Fruit fly (Drosophila melanogaster): ENCODE results near the gene CG9133.
A peak's percentile ranks its signal among the peaks of the same experiment; 100 is the strongest.

CG9133 gene

DNA sequence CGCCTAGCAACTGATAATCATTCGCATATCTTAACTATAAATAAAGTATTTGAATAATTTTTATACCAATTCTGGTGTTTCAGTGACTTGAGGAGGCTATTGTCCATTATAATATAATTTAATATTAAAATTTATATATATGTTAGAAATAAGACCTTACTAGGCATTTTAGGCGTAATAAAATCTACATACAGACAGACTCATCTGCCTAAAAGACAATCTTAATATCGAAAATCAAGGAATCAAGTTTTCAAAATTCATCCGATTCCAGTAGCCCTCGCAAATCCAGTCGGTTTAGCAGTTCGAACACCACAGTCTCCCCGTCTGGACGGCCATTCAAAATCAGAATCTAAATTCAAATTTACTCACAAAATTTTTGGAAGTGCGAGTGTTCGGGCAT is at the start of gene CG9133, which contains the start of gene CG9130:
Gene CG9133 (plus strand): TSS at position 301 of the 400 bp plus-strand sequence.
Gene CG9130 (plus strand): TSS at position 301 of the 400 bp plus-strand sequence.
- TF ChIP-seq Hnf4 (GFP tag; optimal IDR thresholded peaks at IDR 0.05) (no peak), HLH106 (tag; optimal IDR thresholded peaks at IDR 0.05) (no peak), Dfd (GFP tag; optimal IDR thresholded peaks at IDR 0.05) (no peak), h (GFP tag; optimal IDR thresholded peaks at IDR 0.05) (no peak), usp (GFP tag; optimal IDR thresholded peaks at IDR 0.05) (no peak), foxo (GFP tag; optimal IDR thresholded peaks at IDR 0.05) (no peak), rgr (GFP tag; optimal IDR thresholded peaks at IDR 0.05) (no peak), sv (GFP tag; optimal IDR thresholded peaks at IDR 0.05) (no peak), Hr83 (GFP tag; optimal IDR thresholded peaks at IDR 0.05; ENCODE audit: poor library complexity, severe bottlenecking) (no peak), OdsH (GFP tag; optimal IDR thresholded peaks at IDR 0.05) (no peak)

dm6 chr3L:1202588-1203195 is 49.1 kb upstream of the CG9133 start, which contains the start of gene meep:
TSS of gene meep (minus strand) at chr3L:1203036.
- TF ChIP-seq Vsx2 (GFP tag; optimal IDR thresholded peaks at IDR 0.05; ENCODE audit: partially characterized antibody) (no peak), brk (GFP tag; optimal IDR thresholded peaks at IDR 0.05) (no peak), Rel (GFP tag; optimal IDR thresholded peaks at IDR 0.05) (no peak), Rel (tag; optimal IDR thresholded peaks at IDR 0.05) (no peak), HLH106 (tag; optimal IDR thresholded peaks at IDR 0.05) (no peak), Jra (GFP tag; optimal IDR thresholded peaks at IDR 0.05) (no peak), Dfd (GFP tag; optimal IDR thresholded peaks at IDR 0.05) (no peak), rgr (GFP tag; optimal IDR thresholded peaks at IDR 0.05) (no peak), dmrt93B (GFP tag; optimal IDR thresholded peaks at IDR 0.05) (no peak), jim (GFP tag; optimal IDR thresholded peaks at IDR 0.05) (no peak), Sp1 (GFP tag; optimal IDR thresholded peaks at IDR 0.05) (no peak), woc (GFP tag; optimal IDR thresholded peaks at IDR 0.05) (no peak), fru (GFP tag; optimal IDR thresholded peaks at IDR 0.05) (no peak), usp (GFP tag; optimal IDR thresholded peaks at IDR 0.05) (no peak), sage (GFP tag; optimal IDR thresholded peaks at IDR 0.05) (no peak), tai (GFP tag; optimal IDR thresholded peaks at IDR 0.05) (no peak)

DNA sequence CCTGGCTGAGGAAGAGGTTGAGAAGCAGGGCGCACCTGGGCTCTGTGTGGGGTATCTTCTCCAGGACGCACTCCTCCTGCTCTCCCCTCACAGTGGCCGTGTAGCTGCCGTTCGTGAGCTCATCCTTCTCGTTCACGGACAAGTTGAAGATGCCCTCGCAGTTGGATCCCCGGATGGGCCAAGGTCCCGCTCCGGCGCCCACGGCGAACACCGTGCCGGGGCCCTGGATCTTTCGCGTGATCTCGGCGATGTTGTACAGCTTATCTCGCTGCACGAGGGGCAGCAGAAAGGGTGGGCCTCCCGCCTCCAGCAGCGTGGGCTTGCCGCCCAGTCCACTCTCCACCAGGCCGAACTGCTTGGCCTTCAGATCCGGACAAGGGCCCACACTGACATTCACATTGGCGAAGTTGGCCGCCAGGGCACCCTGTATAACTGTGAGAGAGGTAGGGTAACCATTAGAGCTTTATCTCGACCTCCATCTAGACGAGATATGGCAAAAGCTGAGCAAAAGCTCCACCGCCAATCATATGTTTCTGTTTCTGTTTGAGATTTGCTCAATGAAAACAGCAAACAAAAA is 47.9 kb upstream of the CG9133 start:
- TF ChIP-seq Dfd (GFP tag; optimal IDR thresholded peaks at IDR 0.05) (peak; percentile 97), CG32264 (GFP tag; optimal IDR thresholded peaks at IDR 0.05) (no peak)

DNA sequence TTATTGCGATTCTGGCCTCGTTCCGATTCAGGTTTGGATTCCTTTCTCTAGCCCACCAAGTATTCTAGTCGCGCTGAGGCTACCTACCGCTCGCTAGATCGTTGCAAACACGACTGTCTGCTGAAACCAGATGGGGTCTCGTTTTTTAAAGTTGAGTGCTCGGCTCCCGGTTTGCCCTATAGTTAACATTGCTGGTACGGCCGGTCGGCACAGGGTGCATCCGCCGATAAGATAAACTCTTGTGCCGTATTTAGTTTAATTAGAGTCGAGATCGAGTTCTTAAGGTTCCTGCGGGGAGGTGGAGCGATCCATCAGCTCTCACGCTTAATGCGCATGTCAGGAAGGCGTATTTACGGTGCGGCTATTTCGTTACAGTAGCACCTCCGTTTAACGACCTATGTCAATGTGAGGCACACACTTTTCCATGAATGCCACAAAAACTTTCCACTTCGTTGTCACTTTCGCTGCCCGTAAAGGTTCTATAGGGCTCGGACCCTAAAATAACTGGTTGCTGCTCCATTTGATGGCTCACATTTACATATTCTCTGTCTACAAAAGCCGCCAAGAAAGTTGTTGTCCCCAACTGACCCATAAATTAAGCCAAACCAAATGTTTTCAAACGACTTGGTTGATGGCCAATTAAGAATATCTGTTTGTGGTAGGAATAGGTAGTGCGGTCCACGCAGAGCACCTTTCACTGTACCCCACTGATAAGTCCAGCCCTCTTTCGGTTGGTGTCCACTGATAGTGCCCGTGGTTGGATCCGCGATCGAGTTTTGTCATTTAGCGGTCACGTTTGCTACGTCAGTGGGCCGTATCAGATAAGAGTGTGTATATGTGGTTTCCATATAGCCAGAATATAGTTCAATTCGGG is 46.9 kb upstream of the CG9133 start, which contains the start of gene CG9119:
Gene CG9119 (minus strand): TSS at position 122 of the 874 bp plus-strand sequence.
- TF ChIP-seq Jra (GFP tag; optimal IDR thresholded peaks at IDR 0.05), result no peak
- no peak for TF ChIP-seq Vsx2 (GFP tag; optimal IDR thresholded peaks at IDR 0.05; ENCODE audit: partially characterized antibody)
- TF ChIP-seq brk (GFP tag; optimal IDR thresholded peaks at IDR 0.05), result no peak
- peak; percentile 59 for TF ChIP-seq ey (GFP tag; optimal IDR thresholded peaks at IDR 0.05)
- TF ChIP-seq Hr78 (GFP tag; optimal IDR thresholded peaks at IDR 0.05), result no peak
- no peak for TF ChIP-seq Myc (optimal IDR thresholded peaks at IDR 0.05)
- TF ChIP-seq psq (GFP tag; optimal IDR thresholded peaks at IDR 0.05), result peak; percentile 6
- TF ChIP-seq Dif (GFP tag; optimal IDR thresholded peaks at IDR 0.05; ENCODE audit: partially characterized antibody), result no peak
- TF ChIP-seq HLH106 (tag; optimal IDR thresholded peaks at IDR 0.05), result peak; percentile 24
- no peak for TF ChIP-seq Hnf4 (GFP tag; optimal IDR thresholded peaks at IDR 0.05)
- TF ChIP-seq pan (optimal IDR thresholded peaks at IDR 0.05), result no peak
- TF ChIP-seq Rel (GFP tag; optimal IDR thresholded peaks at IDR 0.05), result no peak
- no peak for TF ChIP-seq Rel (tag; optimal IDR thresholded peaks at IDR 0.05)
- TF ChIP-seq fru (GFP tag; optimal IDR thresholded peaks at IDR 0.05), result peak; percentile 72
- TF ChIP-seq dmrt93B (GFP tag; optimal IDR thresholded peaks at IDR 0.05), result peak; percentile 34
- no peak for TF ChIP-seq tai (GFP tag; optimal IDR thresholded peaks at IDR 0.05)
- TF ChIP-seq dl (GFP tag; optimal IDR thresholded peaks at IDR 0.05; ENCODE audit: insufficient read depth in 1 of 2, partially characterized antibody in 2 of 2), result no peak
- TF ChIP-seq OdsH (GFP tag; optimal IDR thresholded peaks at IDR 0.05), result peak; percentile 46
- TF ChIP-seq lola (GFP tag; optimal IDR thresholded peaks at IDR 0.05), result no peak
- no peak for TF ChIP-seq dsf (GFP tag; optimal IDR thresholded peaks at IDR 0.05; ENCODE audit: borderline replicate concordance)
- no peak for TF ChIP-seq Dfd (GFP tag; optimal IDR thresholded peaks at IDR 0.05)
- TF ChIP-seq h (GFP tag; optimal IDR thresholded peaks at IDR 0.05), result peak; percentile 59
- TF ChIP-seq Abd-B (GFP tag; optimal IDR thresholded peaks at IDR 0.05), result no peak
- TF ChIP-seq CrebA (GFP tag; optimal IDR thresholded peaks at IDR 0.05; ENCODE audit: borderline replicate concordance), result no peak
- peak; percentile 52 for TF ChIP-seq br (GFP tag; optimal IDR thresholded peaks at IDR 0.05)
- TF ChIP-seq woc (GFP tag; optimal IDR thresholded peaks at IDR 0.05), result no peak
- no peak for TF ChIP-seq CG9705 (GFP tag; optimal IDR thresholded peaks at IDR 0.05)
- TF ChIP-seq foxo (GFP tag; optimal IDR thresholded peaks at IDR 0.05), result peak in 1 of 2 experiments; percentile 61
- no peak for TF ChIP-seq CG32264 (GFP tag; optimal IDR thresholded peaks at IDR 0.05)
- TF ChIP-seq Sp1 (GFP tag; optimal IDR thresholded peaks at IDR 0.05), result peak; percentile 28
- TF ChIP-seq sv (GFP tag; optimal IDR thresholded peaks at IDR 0.05), result peak; percentile 40
- no peak for TF ChIP-seq jim (GFP tag; optimal IDR thresholded peaks at IDR 0.05)
- TF ChIP-seq GATAd (GFP tag; optimal IDR thresholded peaks at IDR 0.05), result no peak
- TF ChIP-seq N (GFP tag; optimal IDR thresholded peaks at IDR 0.05), result no peak
- peak; percentile 27 for TF ChIP-seq rgr (GFP tag; optimal IDR thresholded peaks at IDR 0.05)
